Fruit fly (Drosophila melanogaster): ENCODE results near the gene CG7166.

Gene CG7166

DNA sequence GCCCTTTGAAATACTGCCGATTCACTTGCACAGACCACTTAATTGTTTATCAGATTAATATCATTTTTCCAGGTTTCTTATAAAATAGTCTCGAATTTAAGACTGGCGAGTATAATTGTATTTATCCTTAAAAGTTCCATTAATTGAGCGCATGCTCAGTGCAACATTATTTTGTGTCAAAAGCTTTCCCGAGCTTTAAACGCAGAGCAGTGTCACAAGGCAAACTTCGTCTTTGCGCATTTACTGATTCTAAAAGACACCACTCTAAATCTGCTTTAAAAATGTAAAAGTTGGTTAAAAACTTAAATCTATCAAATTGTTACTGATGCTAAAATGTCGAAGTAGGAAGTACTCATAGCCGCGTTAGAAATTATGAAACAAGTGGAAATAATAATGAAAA lies at the start of gene CG7166, which contains the start of gene Alg11:
TSS of gene CG7166 (minus strand) at position 101 of the 400 bp plus-strand sequence.
TSS of gene Alg11 (plus strand) at position 260 of the 400 bp plus-strand sequence.
- TF ChIP-seq CG17801 (GFP tag; optimal IDR thresholded peaks at IDR 0.05; ENCODE audit: partially characterized antibody), result no peak

DNA sequence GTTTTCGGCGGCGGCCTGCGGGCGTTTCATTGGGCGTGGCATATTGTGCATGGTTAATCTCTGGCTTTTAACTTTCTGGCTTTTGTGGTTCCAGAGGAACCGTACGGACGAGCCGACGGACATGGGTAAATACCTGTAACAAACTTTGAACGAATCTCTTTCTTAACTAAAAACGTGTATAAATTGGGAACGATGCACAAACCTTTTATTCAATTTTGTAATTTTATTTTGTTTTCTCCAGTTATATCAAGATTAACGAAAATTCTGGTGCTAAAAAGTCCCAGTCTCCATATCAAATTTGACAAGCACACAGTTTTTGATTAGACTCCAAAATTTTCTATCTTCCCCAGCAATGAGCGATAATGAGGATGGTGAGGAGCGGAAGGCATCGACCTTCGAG lies 46.4 kb upstream of the CG7166 start, which contains the start of gene CG11249:
TSS of gene CG11249 (plus strand) at position 301 of the 400 bp plus-strand sequence.
- TF ChIP-seq CG17801 (GFP tag; optimal IDR thresholded peaks at IDR 0.05; ENCODE audit: partially characterized antibody), result no peak

DNA sequence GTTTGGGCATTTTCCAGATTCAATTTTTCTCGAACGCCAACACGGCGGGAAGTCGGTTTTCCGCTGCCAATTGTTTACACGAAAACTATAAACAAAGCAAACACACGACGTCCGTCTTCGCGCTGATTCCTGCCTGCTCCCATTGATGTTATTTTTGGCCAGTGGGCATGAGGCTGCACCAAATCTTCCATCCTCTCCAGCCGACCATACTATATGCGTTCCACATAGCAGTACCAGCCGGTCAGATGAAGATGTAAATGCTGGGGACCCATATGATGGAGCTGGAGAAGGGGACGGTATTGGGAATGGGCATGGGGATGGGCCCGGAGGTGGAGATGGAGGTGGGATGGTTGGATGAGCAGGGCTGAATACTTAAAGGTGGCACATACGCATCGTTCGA lies 42.1 kb upstream of the CG7166 start:
- TF ChIP-seq CG17801 (GFP tag; optimal IDR thresholded peaks at IDR 0.05; ENCODE audit: partially characterized antibody), result no peak

DNA sequence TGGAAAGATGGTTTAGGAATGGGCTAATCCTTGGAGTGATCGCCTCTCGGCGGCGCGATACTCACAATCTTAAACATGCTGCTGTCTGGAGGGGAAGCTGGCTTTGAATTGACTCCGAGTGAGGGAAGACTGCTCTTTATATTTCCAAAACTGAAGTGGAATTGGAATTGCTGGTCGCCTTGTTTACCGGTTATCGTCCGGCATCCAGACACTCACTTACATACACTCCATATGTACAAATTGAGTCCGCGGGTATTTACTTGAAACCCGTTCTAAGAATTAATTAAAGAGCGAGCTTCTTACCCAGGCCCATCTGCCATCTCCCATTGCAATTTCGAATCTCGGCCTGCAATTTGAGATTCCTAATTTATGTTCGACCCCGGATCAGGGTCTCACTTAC lies 41.4 kb upstream of the CG7166 start, which contains the start of gene Cpr78E:
TSS of gene Cpr78E (minus strand) at position 101 of the 400 bp plus-strand sequence.
- TF ChIP-seq CG17801 (GFP tag; optimal IDR thresholded peaks at IDR 0.05; ENCODE audit: partially characterized antibody), result no peak

DNA sequence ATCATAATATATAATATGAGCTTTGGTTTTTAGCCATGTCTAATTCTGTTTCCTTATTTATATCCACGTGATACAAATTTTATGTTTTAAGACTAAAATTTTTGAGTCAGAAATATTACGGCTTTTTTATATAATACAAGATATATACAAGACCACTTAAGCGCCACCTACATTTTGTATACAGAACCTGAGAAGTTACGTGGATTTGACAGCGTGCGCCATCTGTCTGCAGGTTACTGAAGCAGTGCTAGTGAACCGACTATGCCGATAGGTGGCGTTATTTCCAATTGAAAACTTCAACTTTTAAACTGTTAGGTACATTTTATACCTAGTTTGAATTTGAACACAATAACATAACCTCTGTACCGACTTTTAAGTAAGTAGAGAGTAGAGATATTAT lies 27.3 kb upstream of the CG7166 start:
- TF ChIP-seq CG17801 (GFP tag; optimal IDR thresholded peaks at IDR 0.05; ENCODE audit: partially characterized antibody), result peak; percentile 13

DNA sequence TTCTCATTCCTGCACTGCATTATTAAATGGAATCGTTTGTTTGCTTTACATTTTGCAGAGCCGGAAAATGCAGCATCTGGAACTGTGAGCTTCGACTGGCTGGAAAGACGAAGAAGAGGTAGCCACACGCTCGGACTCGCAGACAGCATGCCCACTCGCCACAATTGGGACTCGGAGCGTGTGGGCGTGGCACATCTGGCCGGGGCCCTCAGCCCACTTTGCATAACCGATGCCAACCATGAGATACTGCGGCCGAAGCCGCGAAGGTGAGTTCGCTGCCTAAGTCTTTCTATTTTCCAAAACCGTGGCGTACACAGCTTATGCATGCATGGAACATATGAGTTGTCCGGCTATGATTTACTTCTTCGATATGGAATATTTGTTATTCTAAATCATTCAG lies 26.7 kb upstream of the CG7166 start:
- TF ChIP-seq CG17801 (GFP tag; optimal IDR thresholded peaks at IDR 0.05; ENCODE audit: partially characterized antibody), result no peak

DNA sequence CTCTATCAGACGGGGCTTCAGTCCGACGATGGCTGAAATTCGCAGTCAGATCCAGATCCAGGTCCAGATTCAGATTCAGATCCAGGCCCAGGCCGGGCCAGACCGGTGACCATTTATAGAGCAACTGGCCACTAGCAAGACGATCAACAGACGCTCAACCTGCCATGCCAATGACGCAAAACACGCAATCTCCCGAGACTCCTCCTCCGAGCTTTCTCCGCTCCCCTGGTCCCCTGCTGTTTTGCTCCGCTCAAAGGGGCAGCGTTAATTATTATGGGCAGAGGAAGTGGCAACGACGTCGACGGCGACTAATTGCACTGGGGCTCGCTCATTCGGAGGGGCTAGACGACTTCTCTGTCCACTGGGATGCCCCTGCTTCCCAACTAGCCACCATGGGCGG lies 26.0 kb upstream of the CG7166 start:
- TF ChIP-seq CG17801 (GFP tag; optimal IDR thresholded peaks at IDR 0.05; ENCODE audit: partially characterized antibody), result no peak

DNA sequence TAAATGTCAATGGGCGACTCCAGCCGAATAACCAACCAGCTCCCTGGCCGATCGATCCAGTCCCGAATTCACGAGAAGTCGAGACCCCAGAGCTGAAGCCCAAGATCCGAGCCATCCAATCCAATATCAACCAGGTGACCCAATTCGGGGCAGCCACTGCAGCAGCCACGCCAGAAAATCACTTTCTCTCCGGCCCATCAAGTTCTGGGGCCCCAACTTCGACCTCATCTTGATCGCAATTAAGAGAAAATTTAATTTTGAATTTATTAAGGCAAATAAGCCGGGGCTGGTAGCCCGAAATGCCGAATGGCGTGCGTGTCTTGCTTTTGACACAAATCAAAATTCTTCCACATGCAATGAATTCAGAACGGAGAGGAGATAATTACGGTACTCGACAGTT lies 22.4 kb upstream of the CG7166 start:
- TF ChIP-seq CG17801 (GFP tag; optimal IDR thresholded peaks at IDR 0.05; ENCODE audit: partially characterized antibody), result no peak

DNA sequence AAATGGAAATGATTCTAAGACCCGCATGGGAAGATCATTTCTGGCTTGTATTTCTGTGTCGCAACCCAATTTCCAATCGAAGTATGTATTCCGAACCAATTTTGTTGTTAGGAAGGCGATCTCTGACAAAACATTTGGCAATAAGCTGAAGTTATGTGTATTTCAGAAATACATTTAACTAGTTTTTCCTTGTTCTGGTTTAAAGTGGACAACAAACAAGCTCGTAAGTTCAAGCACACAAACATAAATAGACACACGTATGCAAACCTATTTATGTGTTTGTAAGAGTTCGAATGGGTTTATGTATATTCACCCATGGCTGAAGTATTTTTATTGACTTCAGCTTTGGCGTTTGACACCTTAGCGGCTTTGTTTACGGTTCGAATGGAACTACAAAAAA lies 20.4 kb upstream of the CG7166 start:
- TF ChIP-seq CG17801 (GFP tag; optimal IDR thresholded peaks at IDR 0.05; ENCODE audit: partially characterized antibody), result no peak

DNA sequence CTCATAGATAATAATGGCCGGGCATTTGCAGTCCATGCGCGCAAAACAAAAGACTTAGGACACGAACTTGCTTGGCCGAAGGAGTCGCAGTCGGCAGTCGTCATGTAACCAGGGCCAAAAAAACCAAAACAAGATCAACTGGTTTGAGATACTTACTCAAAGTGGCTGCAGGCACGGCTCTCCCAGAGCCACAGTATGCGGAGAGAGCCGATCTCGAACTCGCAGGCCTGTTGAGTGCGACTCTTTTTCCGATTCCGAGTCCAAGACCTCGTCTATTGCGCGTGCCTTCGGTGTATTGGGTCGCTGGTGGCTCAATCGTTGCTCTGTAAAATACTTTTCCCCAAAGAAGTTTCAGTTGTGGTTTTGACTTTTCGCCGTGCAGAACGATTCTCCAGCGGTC lies 19.2 kb upstream of the CG7166 start, which contains the start of gene CG43980:
TSS of gene CG43980 (plus strand) at position 352 of the 400 bp plus-strand sequence.
- TF ChIP-seq CG17801 (GFP tag; optimal IDR thresholded peaks at IDR 0.05; ENCODE audit: partially characterized antibody), result no peak

DNA sequence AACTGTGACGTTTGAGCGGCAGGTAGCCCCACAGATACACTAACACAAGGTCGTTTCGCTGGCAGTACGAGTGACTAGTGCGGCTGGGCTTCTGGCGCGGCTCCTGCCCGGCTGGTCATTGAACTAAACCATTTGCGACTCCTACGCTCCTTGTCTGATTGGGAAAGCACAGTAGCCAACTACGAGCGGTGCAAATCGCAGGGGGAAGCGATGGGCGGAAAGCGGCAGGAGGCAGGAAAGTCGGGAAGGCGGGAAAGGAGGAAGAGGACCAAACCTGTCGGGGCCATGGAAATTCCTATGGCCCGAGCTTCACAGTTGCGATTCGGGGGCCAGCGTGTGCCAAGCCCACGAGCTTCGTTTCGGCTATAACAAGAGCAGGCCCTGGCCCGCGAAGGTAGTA lies 18.7 kb upstream of the CG7166 start:
- TF ChIP-seq CG17801 (GFP tag; optimal IDR thresholded peaks at IDR 0.05; ENCODE audit: partially characterized antibody), result no peak

DNA sequence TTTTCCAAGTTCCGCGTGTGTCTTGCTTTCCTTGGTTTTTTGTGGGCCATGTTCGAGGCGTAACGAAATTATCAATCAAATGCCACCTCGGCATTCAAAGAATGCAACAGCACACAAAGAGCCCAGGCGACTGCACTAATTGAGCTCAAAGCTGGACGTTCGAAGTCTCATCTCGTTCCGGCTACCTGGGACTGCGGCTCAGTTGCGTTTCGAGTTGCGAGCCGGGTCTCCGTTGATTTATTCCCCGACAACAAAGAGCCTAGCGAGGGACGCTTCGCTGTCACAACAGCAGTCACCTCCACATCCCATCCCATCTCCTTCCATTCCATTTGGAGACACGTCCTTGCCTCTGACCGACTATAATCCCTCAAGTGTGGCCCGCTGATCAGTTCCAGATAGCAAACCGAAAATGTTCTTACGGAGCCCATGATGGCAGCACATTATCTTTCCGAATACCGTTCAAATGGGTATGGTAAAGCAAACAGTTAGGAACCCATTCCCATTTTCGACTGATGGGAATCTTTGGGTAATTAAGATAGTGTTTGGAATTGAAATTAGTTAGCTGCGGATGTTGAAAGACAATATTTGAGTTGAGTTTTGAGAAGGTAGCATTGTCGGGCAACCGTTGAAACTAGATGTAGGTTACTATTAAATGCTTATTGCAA lies 17.6 kb upstream of the CG7166 start:
- no peak for TF ChIP-seq CG17801 (GFP tag; optimal IDR thresholded peaks at IDR 0.05; ENCODE audit: partially characterized antibody)

DNA sequence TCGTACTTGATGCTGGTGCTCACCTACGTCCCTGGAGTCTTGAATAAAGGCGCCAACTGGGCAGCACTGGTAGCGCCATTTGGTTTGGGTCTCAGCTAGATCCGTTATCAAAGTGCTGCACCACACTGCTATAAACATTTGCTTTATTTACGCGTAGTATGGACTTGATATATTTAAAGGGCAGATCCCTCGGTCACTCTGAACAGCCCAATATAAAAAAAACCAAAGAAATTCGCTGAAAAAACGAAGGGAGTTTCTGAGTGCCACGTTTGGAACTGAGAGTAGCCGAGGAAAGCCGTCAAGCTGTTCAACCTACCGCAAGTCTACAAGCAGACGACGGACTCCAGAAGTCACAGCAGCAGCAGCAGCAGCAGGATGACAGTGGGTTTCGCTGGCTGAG lies 15.4 kb upstream of the CG7166 start, which contains the start of gene Atox1:
TSS of gene Atox1 (plus strand) at position 181 of the 400 bp plus-strand sequence.
- TF ChIP-seq CG17801 (GFP tag; optimal IDR thresholded peaks at IDR 0.05; ENCODE audit: partially characterized antibody), result peak; percentile 54

DNA sequence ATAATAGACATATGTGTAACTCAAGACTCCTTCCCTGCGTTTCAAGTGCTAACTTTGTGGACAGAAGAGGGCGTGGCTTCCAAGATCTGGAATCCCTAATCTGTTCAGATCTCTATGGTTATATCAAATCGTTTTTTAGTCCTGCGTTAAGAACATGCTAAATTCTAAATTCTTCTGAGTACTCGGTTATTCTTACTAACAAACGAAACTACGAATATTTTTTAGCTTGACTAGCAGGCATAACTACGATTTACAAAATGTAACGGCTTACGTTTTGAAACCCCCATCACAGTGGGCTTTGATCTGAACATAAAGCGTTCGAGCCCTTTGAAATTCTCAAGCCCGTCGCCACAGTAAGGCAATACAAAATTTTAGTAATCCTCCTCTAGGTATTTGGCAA lies 13.6 kb upstream of the CG7166 start, which contains the start of gene CG32445:
TSS of gene CG32445 (plus strand) at position 301 of the 400 bp plus-strand sequence.
- no peak for TF ChIP-seq CG17801 (GFP tag; optimal IDR thresholded peaks at IDR 0.05; ENCODE audit: partially characterized antibody)

DNA sequence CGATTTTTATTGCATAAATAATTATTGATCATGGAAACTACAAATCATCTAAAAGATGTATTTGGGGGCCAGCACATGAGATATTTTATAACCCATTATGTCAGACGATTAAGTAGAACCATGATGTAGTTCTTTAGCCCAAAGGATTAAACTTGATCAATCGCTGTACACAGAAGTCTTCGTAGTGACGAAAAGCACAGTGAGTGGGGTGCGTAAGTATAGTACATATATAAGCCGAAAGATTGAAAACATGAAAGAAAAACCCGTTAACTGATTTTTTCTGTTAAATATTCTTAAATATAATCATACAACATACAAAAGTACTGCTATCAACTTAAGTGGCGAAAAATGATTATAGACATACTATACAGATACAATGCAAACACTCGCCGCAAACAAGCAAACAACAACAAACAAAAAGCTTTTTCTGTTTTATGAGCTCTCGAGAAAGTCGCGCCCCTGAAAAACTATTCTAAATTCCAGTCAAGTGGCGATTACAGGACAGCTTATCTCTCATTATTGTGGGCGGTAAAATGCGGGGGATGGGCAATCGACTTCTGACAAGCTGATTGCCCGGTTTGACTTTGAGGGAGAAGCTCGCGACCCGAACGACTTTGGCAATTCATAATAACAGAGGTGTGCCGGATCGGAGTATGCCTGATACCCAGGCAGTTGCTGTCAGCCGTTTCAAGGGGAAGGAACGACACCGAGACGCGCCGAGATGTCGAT lies 11.0 kb upstream of the CG7166 start, which contains the start of gene CG32444:
TSS of gene CG32444 (plus strand) at position 683 of the 729 bp plus-strand sequence.
- no peak for TF ChIP-seq CG17801 (GFP tag; optimal IDR thresholded peaks at IDR 0.05; ENCODE audit: partially characterized antibody)

DNA sequence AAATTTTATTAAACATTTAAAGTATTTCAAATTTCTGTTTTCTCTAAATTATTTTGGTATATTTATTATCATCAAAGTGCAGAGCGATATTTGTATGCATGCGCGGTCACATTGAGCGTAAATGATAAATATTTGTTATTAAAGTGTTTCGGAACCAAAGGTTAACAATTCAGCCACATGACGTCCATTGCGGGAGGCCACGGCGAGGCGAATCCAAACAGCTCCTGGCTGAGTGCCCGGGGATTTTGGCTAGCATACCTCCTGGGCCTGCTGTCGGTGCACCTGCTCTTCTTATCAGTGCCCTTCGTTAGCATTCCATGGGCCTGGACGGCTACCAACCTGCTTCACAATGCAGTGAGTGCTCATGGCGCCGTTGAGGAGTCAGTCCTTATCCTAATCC lies 9.8 kb upstream of the CG7166 start, which contains the start of gene ORMDL:
TSS of gene ORMDL (plus strand) at position 98 of the 400 bp plus-strand sequence.
- no peak for TF ChIP-seq CG17801 (GFP tag; optimal IDR thresholded peaks at IDR 0.05; ENCODE audit: partially characterized antibody)

Measured in ovary, adult (tissue).